Worm (Caenorhabditis elegans) whole organism, late embryonic: ENCODE data around the gene C25E10.16.
A peak's percentile ranks its signal among the peaks of the same experiment; 100 is the strongest.

Experiments
- C38D4.7 ChIP-seq: fragments of 200-800 bp; sonication (Bioruptor generic); optimal IDR thresholded peaks from 2 replicates; lab custom pipeline; 2018; ENCODE audit warnings: mild to moderate bottlenecking, missing genetic modification characterization, moderate library complexity, missing compliant biosample characterization
- K02D7.2 ChIP-seq: sonication (generic microtip); optimal IDR thresholded peaks from 2 replicates; lab custom pipeline; 2017; ENCODE audit warnings: mild to moderate bottlenecking, missing genetic modification characterization, missing compliant biosample characterization
- T23F11.4 ChIP-seq: fragments of 200-800 bp; sonication (Bioruptor generic); optimal IDR thresholded peaks from 2 replicates; lab custom pipeline; 2018; ENCODE audit warnings: mild to moderate bottlenecking, missing genetic modification characterization, missing compliant biosample characterization
- ahr-1 ChIP-seq: sonication (generic microtip); optimal IDR thresholded peaks from 2 replicates; lab custom pipeline; 2016; ENCODE audit warnings: missing genetic modification characterization, missing compliant biosample characterization
- ama-1 ChIP-seq: fragments of 150-350 bp; optimal IDR thresholded peaks from 2 replicates; lab custom pipeline; 2014
- ceh-2 ChIP-seq: sonication (generic microtip); optimal IDR thresholded peaks from 2 replicates; lab custom pipeline; 2016; ENCODE audit warnings: missing genotype, missing genetic modification characterization, missing compliant biosample characterization
- ceh-24 ChIP-seq: sonication (generic microtip); optimal IDR thresholded peaks from 2 replicates; lab custom pipeline; 2016; ENCODE audit warnings: mild to moderate bottlenecking, missing genetic modification characterization, missing compliant biosample characterization
- ceh-30 ChIP-seq: fragments of 150-350 bp; optimal IDR thresholded peaks from 2 replicates; lab custom pipeline; 2014; ENCODE audit warnings: missing biosample characterization, missing genetic modification characterization
- ceh-31 ChIP-seq: sonication (generic microtip); optimal IDR thresholded peaks from 2 replicates; lab custom pipeline; 2016; ENCODE audit warnings: missing genetic modification characterization, missing compliant biosample characterization
- ceh-34 ChIP-seq: sonication (generic microtip); optimal IDR thresholded peaks from 2 replicates; lab custom pipeline; 2016; ENCODE audit warnings: mild to moderate bottlenecking, missing genetic modification characterization, missing compliant biosample characterization
- ceh-9 ChIP-seq: sonication (generic microtip); optimal IDR thresholded peaks from 2 replicates; lab custom pipeline; 2016; ENCODE audit warnings: mild to moderate bottlenecking, missing genetic modification characterization, inconsistent platforms, missing compliant biosample characterization
- che-1 ChIP-seq: sonication (generic microtip); optimal IDR thresholded peaks from 2 replicates; lab custom pipeline; 2016; ENCODE audit warnings: mild to moderate bottlenecking, missing genetic modification characterization, missing compliant biosample characterization
- dmd-4 ChIP-seq: sonication (generic microtip); optimal IDR thresholded peaks from 2 replicates; lab custom pipeline; 2016; ENCODE audit warnings: borderline replicate concordance, missing genetic modification characterization, missing compliant biosample characterization
- dve-1 ChIP-seq: sonication (generic microtip); optimal IDR thresholded peaks from 2 replicates; lab custom pipeline; 2017; ENCODE audit warnings: antibody characterized with exemption, mild to moderate bottlenecking, missing genetic modification characterization, missing compliant biosample characterization
- elt-4 ChIP-seq: sonication (generic microtip); optimal IDR thresholded peaks from 2 replicates; lab custom pipeline; 2016; ENCODE audit warnings: missing genetic modification characterization, missing compliant biosample characterization
- eyg-1 ChIP-seq: sonication (generic microtip); optimal IDR thresholded peaks from 2 replicates; lab custom pipeline; 2016; ENCODE audit warnings: missing genotype, missing genetic modification characterization, missing compliant biosample characterization
- fkh-10 ChIP-seq: fragments of 150-350 bp; optimal IDR thresholded peaks from 2 replicates; lab custom pipeline; 2014; ENCODE audit warnings: missing biosample characterization, missing genetic modification reagents, missing genetic modification characterization
- fkh-6 ChIP-seq: sonication (generic microtip); optimal IDR thresholded peaks from 2 replicates; lab custom pipeline; 2016; ENCODE audit warnings: missing genetic modification characterization, missing compliant biosample characterization
- hlh-13 ChIP-seq: fragments of 200-800 bp; sonication (Bioruptor generic); optimal IDR thresholded peaks from 2 replicates; lab custom pipeline; 2018; ENCODE audit warnings: mild to moderate bottlenecking, missing genetic modification characterization, missing compliant biosample characterization
- hlh-15 ChIP-seq: sonication (generic microtip); optimal IDR thresholded peaks from 2 replicates; lab custom pipeline; 2016; ENCODE audit warnings: missing genetic modification characterization, missing compliant biosample characterization
- hlh-30 ChIP-seq: sonication (generic microtip); optimal IDR thresholded peaks from 2 replicates; lab custom pipeline; 2017; ENCODE audit warnings: antibody characterized with exemption, missing genetic modification characterization, missing compliant biosample characterization; ENCODE audit not compliant: insufficient read depth
- hlh-6 ChIP-seq: sonication (generic microtip); optimal IDR thresholded peaks from 2 replicates; lab custom pipeline; 2016; ENCODE audit warnings: missing genotype, missing genetic modification characterization, missing compliant biosample characterization
- hlh-8 ChIP-seq: sonication (generic microtip); optimal IDR thresholded peaks from 2 replicates; lab custom pipeline; 2016; ENCODE audit warnings: missing genotype, missing genetic modification characterization, missing compliant biosample characterization
- lim-6 ChIP-seq: sonication (generic microtip); optimal IDR thresholded peaks from 2 replicates; lab custom pipeline; 2016; ENCODE audit warnings: missing genetic modification characterization, missing compliant biosample characterization
- madf-2 ChIP-seq: sonication (generic microtip); optimal IDR thresholded peaks from 2 replicates; lab custom pipeline; 2017; ENCODE audit warnings: missing genetic modification characterization, missing compliant biosample characterization
- nhr-232 ChIP-seq: sonication (generic microtip); optimal IDR thresholded peaks from 2 replicates; lab custom pipeline; 2016; ENCODE audit warnings: missing genetic modification characterization, missing compliant biosample characterization
- odd-2 ChIP-seq: sonication (generic microtip); optimal IDR thresholded peaks from 2 replicates; lab custom pipeline; 2017; ENCODE audit warnings: antibody characterized with exemption, mild to moderate bottlenecking, missing genetic modification characterization, missing compliant biosample characterization
- pag-3 ChIP-seq: sonication (generic microtip); optimal IDR thresholded peaks from 2 replicates; lab custom pipeline; 2016; ENCODE audit warnings: missing compliant biosample characterization, missing genetic modification characterization, borderline replicate concordance
- pax-1 ChIP-seq: fragments of 150-350 bp; optimal IDR thresholded peaks from 2 replicates; lab custom pipeline; 2014; ENCODE audit warnings: missing biosample characterization, missing genetic modification characterization
- pha-2 ChIP-seq: sonication (generic microtip); optimal IDR thresholded peaks from 2 replicates; lab custom pipeline; 2017; ENCODE audit warnings: mild to moderate bottlenecking, missing genetic modification characterization, missing compliant biosample characterization
- pha-4 ChIP-seq: fragments of 150-350 bp; optimal IDR thresholded peaks from 2 replicates; lab custom pipeline; 2018; ENCODE audit warnings: missing biosample characterization, missing genetic modification reagents, missing genetic modification characterization
- rnt-1 ChIP-seq: sonication (generic microtip); optimal IDR thresholded peaks from 2 replicates; lab custom pipeline; 2016; ENCODE audit warnings: missing genetic modification characterization, missing compliant biosample characterization
- sox-2 ChIP-seq: fragments of 200-800 bp; sonication (Bioruptor generic); IDR thresholded peaks from 2 replicates; pipeline ENCODE4 v1.3.6; 2022; ENCODE audit warnings: missing genetic modification reagents, missing genetic modification characterization, missing compliant biosample characterization
- sox-4 ChIP-seq: sonication (generic microtip); optimal IDR thresholded peaks from 2 replicates; lab custom pipeline; 2017; ENCODE audit warnings: mild to moderate bottlenecking, missing genetic modification characterization, inconsistent platforms, missing compliant biosample characterization
- syd-9 ChIP-seq: sonication (generic microtip); optimal IDR thresholded peaks from 2 replicates; lab custom pipeline; 2016; ENCODE audit warnings: mild to moderate bottlenecking, missing genetic modification characterization, moderate library complexity, missing compliant biosample characterization
- tbx-2 ChIP-seq: sonication (generic microtip); optimal IDR thresholded peaks from 2 replicates; lab custom pipeline; 2016; ENCODE audit warnings: missing genetic modification characterization, missing compliant biosample characterization
- ttx-3 ChIP-seq: sonication (generic microtip); optimal IDR thresholded peaks from 2 replicates; lab custom pipeline; 2016; ENCODE audit warnings: missing genetic modification reagents, missing genetic modification characterization, missing compliant biosample characterization
- unc-3 ChIP-seq, 2 experiments: fragments of 200-800 bp in 1 of 2; sonication (Bioruptor generic) in 1 of 2; sonication (generic microtip) in 1 of 2; conservative IDR thresholded peaks in 1 of 2; optimal IDR thresholded peaks in 1 of 2; 2 replicates each; pipeline versions ENCODE4 v1.3.6 to Lab custom; 2016 to 2022; ENCODE audit warnings: missing compliant biosample characterization in 2 of 2, missing genetic modification characterization in 2 of 2, missing genetic modification reagents in 1 of 2
- unc-42 ChIP-seq: sonication (generic microtip); optimal IDR thresholded peaks from 2 replicates; lab custom pipeline; 2016; ENCODE audit warnings: missing genotype, missing genetic modification characterization, missing compliant biosample characterization
- unc-86 ChIP-seq: sonication (generic microtip); optimal IDR thresholded peaks from 2 replicates; lab custom pipeline; 2016; ENCODE audit warnings: missing genetic modification characterization, missing compliant biosample characterization

C25E10.16 gene

DNA sequence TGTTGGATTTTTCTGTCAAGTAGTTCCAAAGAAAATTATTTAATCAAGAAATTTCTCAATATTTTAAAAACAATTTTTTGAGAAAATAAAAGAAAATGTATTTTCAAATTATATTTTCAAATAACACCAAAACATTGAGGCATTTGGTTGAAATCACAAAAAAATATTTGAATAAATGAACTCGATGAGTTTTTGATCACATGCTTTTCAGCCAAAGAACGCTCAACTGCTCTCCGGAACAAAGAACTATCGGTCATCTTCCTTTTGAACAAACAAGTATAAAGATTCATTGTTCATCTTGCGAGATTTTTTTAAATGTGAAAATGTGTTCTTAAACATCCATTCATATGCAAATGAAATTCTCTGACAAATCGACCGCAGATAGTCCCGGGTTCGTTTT, 35.6 kb upstream of the C25E10.16 start:
- TF ChIP-seq unc-86 (tag; lab: Kevin White, UChicago) (no peak), sox-4 (tag; lab: Kevin White, UChicago) (no peak), fkh-6 (tag; lab: Kevin White, UChicago) (no peak), che-1 (tag; lab: Kevin White, UChicago) (no peak), syd-9 (tag; lab: Kevin White, UChicago) (no peak), odd-2 (tag; lab: Kevin White, UChicago) (no peak), dmd-4 (tag; lab: Kevin White, UChicago) (no peak), ceh-9 (tag; lab: Kevin White, UChicago) (no peak), sox-2 (GFP tag; lab: Robert Waterston, UW) (no peak), ceh-34 (tag; lab: Kevin White, UChicago) (no peak), hlh-30 (tag; lab: Kevin White, UChicago) (no peak), pax-1 (tag; lab: Kevin White, UChicago) (no peak), elt-4 (tag; lab: Kevin White, UChicago) (no peak)

ce11 chrV:9094060-9094628, 34.8 kb upstream of the C25E10.16 start:
- TF ChIP-seq rnt-1 (tag; lab: Kevin White, UChicago) (no peak), hlh-8 (no peak), fkh-6 (tag; lab: Kevin White, UChicago) (no peak), syd-9 (tag; lab: Kevin White, UChicago) (no peak), pag-3 (tag; lab: Kevin White, UChicago) (no peak), fkh-10 (GFP tag; lab: Kevin White, UChicago) (no peak), C38D4.7 (GFP tag; lab: Kevin White, UChicago) (no peak), nhr-232 (tag; lab: Kevin White, UChicago) (no peak), madf-2 (tag; lab: Kevin White, UChicago) (no peak), pha-2 (tag; lab: Kevin White, UChicago) (no peak), sox-4 (tag; lab: Kevin White, UChicago) (no peak), hlh-13 (GFP tag; lab: Kevin White, UChicago) (no peak), K02D7.2 (tag; lab: Kevin White, UChicago) (no peak), ceh-24 (tag; lab: Kevin White, UChicago) (no peak), pha-4 (tag; lab: Kevin White, UChicago) (no peak)

DNA sequence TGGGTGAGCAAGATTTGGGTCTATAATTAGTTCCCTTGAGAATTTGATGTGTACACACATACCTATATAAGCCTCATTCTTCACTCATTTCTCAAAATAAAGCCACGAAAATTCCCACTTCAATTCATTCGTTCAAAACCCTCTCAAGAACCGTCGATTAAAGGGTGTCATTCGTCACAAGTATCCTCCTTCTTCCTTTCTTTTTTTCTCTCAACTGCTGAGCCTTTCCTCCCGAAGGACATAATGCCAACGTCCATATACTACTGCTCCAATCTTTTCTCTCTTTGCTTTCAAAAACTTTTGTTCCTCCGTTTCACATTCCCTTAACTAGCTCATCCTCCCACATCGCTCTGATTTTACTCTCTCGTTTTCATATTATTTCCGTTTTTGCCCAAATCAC, 32.8 kb upstream of the C25E10.16 start, which contains the start of gene T27E4.1:
TSS of gene T27E4.1 (plus strand) at position 137 of the 400 bp plus-strand sequence.
- TF ChIP-seq T23F11.4 (GFP tag; lab: Kevin White, UChicago) (no peak), hlh-15 (tag; lab: Kevin White, UChicago) (no peak)

DNA sequence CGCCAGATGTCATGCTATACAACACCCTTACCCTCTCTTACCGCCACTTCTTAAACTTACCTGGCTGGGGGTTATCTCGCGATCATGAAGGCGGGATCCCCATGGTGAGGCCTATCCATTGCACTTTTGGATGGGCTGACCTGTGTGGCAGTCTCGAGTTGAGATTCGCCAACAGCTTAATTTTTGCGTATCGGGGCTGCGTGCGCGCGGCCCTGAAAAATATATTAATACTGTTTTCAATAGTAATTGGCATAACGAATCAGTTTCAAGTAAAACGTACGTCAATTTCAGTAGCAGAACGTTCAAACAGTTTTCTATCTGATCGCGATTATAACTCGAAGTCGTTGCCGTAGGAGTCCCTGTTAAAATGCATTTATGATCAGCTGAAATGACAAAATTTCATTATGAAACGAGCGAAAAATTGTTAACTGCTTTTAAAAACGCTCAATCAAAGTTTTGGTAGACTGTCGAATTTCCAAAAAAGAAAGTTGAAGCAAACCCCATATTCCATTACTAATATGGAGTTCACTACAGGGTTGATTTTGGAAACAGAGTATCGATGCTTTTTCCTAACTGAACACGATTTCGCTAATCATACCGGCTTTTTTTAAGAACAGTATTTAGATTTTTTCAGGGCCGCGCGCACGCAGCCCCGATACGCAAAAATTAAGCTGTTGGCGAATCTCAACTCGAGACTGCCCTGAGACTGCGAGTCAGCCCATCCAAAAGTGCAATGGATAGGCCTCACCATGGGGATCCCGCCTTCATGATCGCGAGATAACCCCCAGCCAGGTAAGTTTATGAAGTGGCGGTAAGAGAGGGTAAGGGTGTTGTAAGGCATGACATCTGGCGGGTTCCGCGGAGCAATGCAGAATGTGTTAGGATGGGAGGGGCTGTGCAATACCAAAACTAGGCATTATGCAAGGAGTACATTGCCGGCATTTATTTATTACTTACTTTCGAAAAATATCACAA, 31.7 kb upstream of the C25E10.16 start:
- peak; percentile 35 for TF ChIP-seq ceh-30 (tag; lab: Kevin White, UChicago)
- TF ChIP-seq, all 69 proteins: peak for 1; not testable (repeated sequence) for 68

- TF ChIP-seq ceh-30 (tag; lab: Kevin White, UChicago) (peak; percentile 97), ceh-31 (tag; lab: Kevin White, UChicago) (no peak), dve-1 (tag; lab: Kevin White, UChicago) (no peak), ama-1 (lab: Kevin White, UChicago) (peak; percentile 69), unc-86 (tag; lab: Kevin White, UChicago) (no peak), ahr-1 (tag; lab: Kevin White, UChicago) (no peak), C38D4.7 (GFP tag; lab: Kevin White, UChicago) (no peak), ceh-2 (tag; lab: Kevin White, UChicago) (no peak), nhr-232 (tag; lab: Kevin White, UChicago) (no peak), tbx-2 (tag; lab: Kevin White, UChicago) (no peak), fkh-6 (tag; lab: Kevin White, UChicago) (no peak), T23F11.4 (GFP tag; lab: Kevin White, UChicago) (peak; percentile 59), unc-42 (tag; lab: Kevin White, UChicago) (no peak), fkh-10 (GFP tag; lab: Kevin White, UChicago) (no peak), unc-3 (GFP tag; conservative IDR thresholded peaks at IDR 0.05; lab: Robert Waterston, UW) (no peak), unc-3 (tag; optimal IDR thresholded peaks at IDR 0.05; lab: Kevin White, UChicago) (no peak), hlh-6 (no peak), hlh-30 (tag; lab: Kevin White, UChicago) (no peak), ttx-3 (tag; lab: Kevin White, UChicago) (no peak), eyg-1 (tag; lab: Kevin White, UChicago) (no peak), lim-6 (tag; lab: Kevin White, UChicago) (no peak)
Measured at ce11 chrV:9088758-9089157, 29.4 kb upstream of the C25E10.16 start.
